Worm (Caenorhabditis elegans) whole organism, L4 larva: ENCODE measurements around the gene nhr-58.

Experiments used
- D1046.2 ChIP-seq: fragments of 200-800 bp; sonication (Bioruptor generic); IDR thresholded peaks from 2 replicates; pipeline ENCODE4 v1.3.6; 2022; ENCODE audit warnings: missing genetic modification characterization, missing compliant biosample characterization
- F26F4.8 ChIP-seq: fragments of 200-800 bp; sonication (Bioruptor generic); conservative IDR thresholded peaks from 2 replicates; pipeline ENCODE4 v1.3.6; 2022; ENCODE audit warnings: missing genetic modification characterization, missing compliant biosample characterization
- F37D6.2 ChIP-seq: sonication (generic microtip); optimal IDR thresholded peaks from 2 replicates; lab custom pipeline; 2016; ENCODE audit warnings: mild to moderate bottlenecking, missing genetic modification characterization, missing compliant biosample characterization
- T26A8.4 ChIP-seq: fragments of 200-800 bp; sonication (Bioruptor generic); IDR thresholded peaks from 2 replicates; pipeline ENCODE4 v1.3.6; 2022; ENCODE audit warnings: missing genetic modification characterization, missing compliant biosample characterization
- Y5F2A.4 ChIP-seq: fragments of 200-800 bp; sonication (Bioruptor generic); optimal IDR thresholded peaks from 2 replicates; lab custom pipeline; 2018; ENCODE audit warnings: mild to moderate bottlenecking, missing genetic modification characterization, missing compliant biosample characterization
- ZK337.2 ChIP-seq: fragments of 200-800 bp; sonication (Bioruptor generic); IDR thresholded peaks from 2 replicates; pipeline ENCODE4 v1.3.6; 2022; ENCODE audit warnings: missing genetic modification reagents, missing genetic modification characterization, missing compliant biosample characterization
- ama-1 ChIP-seq: fragments of 150-350 bp; optimal IDR thresholded peaks from 2 replicates; lab custom pipeline; 2014; ENCODE audit warnings: inconsistent platforms, mixed read lengths
- arid-1 ChIP-seq: fragments of 200-800 bp; sonication (Bioruptor generic); conservative IDR thresholded peaks from 2 replicates; pipeline ENCODE4 v1.3.6; 2022; ENCODE audit warnings: missing genetic modification reagents, missing genetic modification characterization, missing compliant biosample characterization
- attf-4 ChIP-seq: sonication (generic microtip); optimal IDR thresholded peaks from 3 replicates; lab custom pipeline; 2017; ENCODE audit warnings: missing biosample characterization, missing genetic modification characterization
- ceh-28 ChIP-seq: fragments of 150-350 bp; optimal IDR thresholded peaks from 2 replicates; lab custom pipeline; 2014; ENCODE audit warnings: missing biosample characterization, missing genetic modification reagents, missing genetic modification characterization
- ceh-32 ChIP-seq: sonication (generic microtip); optimal IDR thresholded peaks from 2 replicates; lab custom pipeline; 2016; ENCODE audit warnings: mild to moderate bottlenecking, missing genetic modification characterization, missing compliant biosample characterization; ENCODE audit not compliant: poor library complexity
- ceh-44 ChIP-seq: fragments of 200-800 bp; sonication (Bioruptor generic); IDR thresholded peaks from 2 replicates; pipeline ENCODE4 v1.3.6; 2022; ENCODE audit warnings: missing genetic modification reagents, missing genetic modification characterization, missing compliant biosample characterization
- ces-1 ChIP-seq: fragments of 150-350 bp; sonication (generic microtip); optimal IDR thresholded peaks from 4 replicates; lab custom pipeline; 2014; ENCODE audit warnings: missing biosample characterization, missing genetic modification reagents, missing genetic modification characterization
- daf-12 ChIP-seq: fragments of 150-350 bp; optimal IDR thresholded peaks from 2 replicates; lab custom pipeline; 2014; ENCODE audit warnings: missing biosample characterization, missing genetic modification reagents, missing genetic modification characterization
- dmd-6 ChIP-seq: fragments of 200-800 bp; sonication (Bioruptor generic); IDR thresholded peaks from 2 replicates; pipeline ENCODE4 v1.3.6; 2022; ENCODE audit warnings: missing genetic modification reagents, missing genetic modification characterization, missing compliant biosample characterization
- duxl-1 ChIP-seq: sonication (generic microtip); optimal IDR thresholded peaks from 2 replicates; lab custom pipeline; 2016; ENCODE audit warnings: mild to moderate bottlenecking, missing genetic modification characterization, moderate library complexity, missing compliant biosample characterization; ENCODE audit not compliant: poor library complexity
- gei-8 ChIP-seq: fragments of 200-800 bp; sonication (Bioruptor generic); optimal IDR thresholded peaks from 2 replicates; lab custom pipeline; 2018; ENCODE audit warnings: mild to moderate bottlenecking, missing genetic modification characterization, missing compliant biosample characterization
- hlh-11 ChIP-seq: fragments of 200-800 bp; sonication (Bioruptor generic); optimal IDR thresholded peaks from 2 replicates; lab custom pipeline; 2018; ENCODE audit warnings: mild to moderate bottlenecking, missing genetic modification characterization, missing compliant biosample characterization
- jun-1 ChIP-seq: fragments of 150-350 bp; optimal IDR thresholded peaks from 2 replicates; lab custom pipeline; 2014; ENCODE audit warnings: missing biosample characterization, missing genetic modification reagents, missing genetic modification characterization
- lin-13 ChIP-seq: fragments of 150-350 bp; optimal IDR thresholded peaks from 2 replicates; lab custom pipeline; 2014; ENCODE audit warnings: missing biosample characterization, missing genetic modification reagents, missing genetic modification characterization
- lir-3 ChIP-seq: sonication (generic microtip); optimal IDR thresholded peaks from 2 replicates; lab custom pipeline; 2016; ENCODE audit warnings: mild to moderate bottlenecking, missing genetic modification characterization, missing compliant biosample characterization
- madf-5 ChIP-seq, 2 experiments: fragments of 200-800 bp; sonication (Bioruptor generic); IDR thresholded peaks; 2 replicates each; pipeline ENCODE4 v1.3.6; 2022; ENCODE audit warnings: missing compliant biosample characterization in 2 of 2, missing genetic modification characterization in 2 of 2
- madf-9 ChIP-seq: fragments of 200-800 bp; sonication (Bioruptor generic); conservative IDR thresholded peaks from 2 replicates; pipeline ENCODE4 v1.3.6; 2022; ENCODE audit warnings: missing genetic modification reagents, missing genetic modification characterization, missing compliant biosample characterization
- mes-2 ChIP-seq: sonication (generic microtip); optimal IDR thresholded peaks from 2 replicates; lab custom pipeline; 2016; ENCODE audit warnings: missing genotype, mild to moderate bottlenecking, missing genetic modification characterization, missing compliant biosample characterization; ENCODE audit not compliant: poor library complexity, severe bottlenecking
- mxl-3 ChIP-seq: fragments of 200-800 bp; sonication (Bioruptor generic); optimal IDR thresholded peaks from 2 replicates; lab custom pipeline; 2018; ENCODE audit warnings: mild to moderate bottlenecking, missing genetic modification characterization, missing compliant biosample characterization
- nhr-11 ChIP-seq: fragments of 150-350 bp; optimal IDR thresholded peaks from 2 replicates; lab custom pipeline; 2014; ENCODE audit warnings: missing biosample characterization, missing genetic modification characterization
- nhr-237 ChIP-seq: sonication (generic microtip); optimal IDR thresholded peaks from 2 replicates; lab custom pipeline; 2017; ENCODE audit warnings: missing biosample characterization, missing genetic modification characterization
- nhr-25 ChIP-seq: sonication (generic microtip); optimal IDR thresholded peaks from 2 replicates; lab custom pipeline; 2017; ENCODE audit warnings: missing genetic modification characterization, mild to moderate bottlenecking, missing compliant biosample characterization, antibody characterized with exemption, moderate library complexity, borderline replicate concordance; ENCODE audit not compliant: insufficient read depth
- nhr-28 ChIP-seq: fragments of 150-350 bp; optimal IDR thresholded peaks from 2 replicates; lab custom pipeline; 2014; ENCODE audit warnings: missing biosample characterization, missing genetic modification characterization
- nhr-41 ChIP-seq: fragments of 200-800 bp; sonication (Bioruptor generic); IDR thresholded peaks from 2 replicates; pipeline ENCODE4 v1.3.6; 2022; ENCODE audit warnings: missing genetic modification reagents, missing genetic modification characterization, missing compliant biosample characterization
- nhr-48 ChIP-seq: sonication (generic microtip); optimal IDR thresholded peaks from 2 replicates; lab custom pipeline; 2016; ENCODE audit warnings: mild to moderate bottlenecking, missing genetic modification characterization, missing compliant biosample characterization
- nhr-6 ChIP-seq: fragments of 150-350 bp; optimal IDR thresholded peaks from 2 replicates; lab custom pipeline; 2014; ENCODE audit warnings: missing biosample characterization, missing genetic modification characterization
- php-3 ChIP-seq: fragments of 200-800 bp; sonication (Bioruptor generic); IDR thresholded peaks from 2 replicates; pipeline ENCODE4 v1.3.6; 2022; ENCODE audit warnings: missing genetic modification reagents, missing genetic modification characterization, missing compliant biosample characterization
- pqm-1 ChIP-seq: sonication (generic microtip); optimal IDR thresholded peaks from 2 replicates; lab custom pipeline; 2017; ENCODE audit warnings: missing biosample characterization, missing genetic modification characterization
- rbr-2 ChIP-seq: sonication (generic microtip); optimal IDR thresholded peaks from 2 replicates; lab custom pipeline; 2016; ENCODE audit warnings: missing genotype, missing genetic modification characterization, missing compliant biosample characterization
- set-16 ChIP-seq: fragments of 200-800 bp; sonication (Bioruptor generic); IDR thresholded peaks from 2 replicates; pipeline ENCODE4 v1.3.6; 2022; ENCODE audit warnings: missing genetic modification reagents, missing genetic modification characterization, missing compliant biosample characterization
- snpc-1.2 ChIP-seq: fragments of 200-800 bp; sonication (Bioruptor generic); IDR thresholded peaks from 2 replicates; pipeline ENCODE4 v1.3.6; 2022; ENCODE audit warnings: missing genetic modification reagents, missing genetic modification characterization, missing compliant biosample characterization
- spr-3 ChIP-seq: fragments of 200-800 bp; sonication (Bioruptor generic); optimal IDR thresholded peaks from 2 replicates; lab custom pipeline; 2018; ENCODE audit warnings: mild to moderate bottlenecking, missing genetic modification characterization, missing compliant biosample characterization
- unc-39 ChIP-seq: sonication (generic microtip); optimal IDR thresholded peaks from 2 replicates; lab custom pipeline; 2017; ENCODE audit warnings: missing biosample characterization, missing genetic modification characterization
- unc-62 ChIP-seq, 3 experiments: fragments of 150-350 bp in 1 of 3; sonication (generic microtip); optimal IDR thresholded peaks in 2 of 3; peaks in 1 of 3; 1 replicate in 1 of 3; 2 replicates in 2 of 3; lab custom pipeline; 2014 to 2017; ENCODE audit warnings: missing biosample characterization in 3 of 3, missing genetic modification characterization in 3 of 3, missing genetic modification reagents in 3 of 3, missing genotype in 1 of 3
- vab-7 ChIP-seq: fragments of 200-800 bp; sonication (Bioruptor generic); IDR thresholded peaks from 2 replicates; pipeline ENCODE4 v1.3.6; 2022; ENCODE audit warnings: missing genetic modification reagents, missing genetic modification characterization, missing compliant biosample characterization
- zip-11 ChIP-seq: fragments of 200-800 bp; sonication (Bioruptor generic); IDR thresholded peaks from 2 replicates; pipeline ENCODE4 v1.3.6; 2022; ENCODE audit warnings: missing genetic modification characterization, missing compliant biosample characterization
- zip-2 ChIP-seq: fragments of 150-350 bp; optimal IDR thresholded peaks from 2 replicates; lab custom pipeline; 2014; ENCODE audit warnings: missing biosample characterization, missing genetic modification characterization

The nhr-58 gene

ce11 chrV:552406-552805, 20.3 kb downstream of the nhr-58 start:
- TF ChIP-seq unc-62 (GFP tag; optimal IDR thresholded peaks at IDR 0.05 in 1 of 2; lab: Kevin White, UChicago) (peak in 1 of 2 experiments; percentile 91), unc-62 (tag; optimal IDR thresholded peaks at IDR 0.05; lab: Kevin White, UChicago) (no peak), dmd-6 (GFP tag; lab: Robert Waterston, UW) (no peak)

- TF ChIP-seq F26F4.8 (GFP tag; lab: Robert Waterston, UW): no peak
- no peak for TF ChIP-seq unc-62 (GFP tag; optimal IDR thresholded peaks at IDR 0.05 in 1 of 2; lab: Kevin White, UChicago)
- no peak for TF ChIP-seq unc-62 (tag; optimal IDR thresholded peaks at IDR 0.05; lab: Kevin White, UChicago)
- TF ChIP-seq set-16 (GFP tag; lab: Robert Waterston, UW): no peak
- TF ChIP-seq snpc-1.2 (GFP tag; lab: Robert Waterston, UW): no peak
- no peak for TF ChIP-seq lir-3 (tag; lab: Kevin White, UChicago)
- TF ChIP-seq madf-9: no peak
- TF ChIP-seq mxl-3 (GFP tag; lab: Kevin White, UChicago): no peak
- TF ChIP-seq daf-12: no peak
- TF ChIP-seq Y5F2A.4: no peak
- no peak for TF ChIP-seq ceh-28 (tag; lab: Kevin White, UChicago)
- no peak for TF ChIP-seq duxl-1 (tag; lab: Kevin White, UChicago)
- TF ChIP-seq nhr-11 (tag; lab: Kevin White, UChicago): no peak
- TF ChIP-seq mes-2 (tag; lab: Kevin White, UChicago): no peak
- TF ChIP-seq hlh-11 (tag; lab: Kevin White, UChicago): no peak
- no peak for TF ChIP-seq ceh-32 (tag; lab: Kevin White, UChicago)
Observed at ce11 chrV:553067-553466, 21.0 kb downstream of the nhr-58 start, which contains the start of gene C14C6.8. TSS of gene C14C6.8 (minus strand) at chrV:553167.

- TF ChIP-seq rbr-2 (tag; lab: Kevin White, UChicago) (no peak), unc-39 (tag; lab: Kevin White, UChicago) (no peak), vab-7 (GFP tag; lab: Robert Waterston, UW) (no peak), D1046.2 (no peak), nhr-48 (tag; lab: Kevin White, UChicago) (no peak), snpc-1.2 (GFP tag; lab: Robert Waterston, UW) (no peak), ZK337.2 (GFP tag; lab: Robert Waterston, UW) (no peak), attf-4 (no peak), madf-5 (GFP tag; IDR thresholded peaks at IDR 0.05; lab: Robert Waterston, UW) (no peak), nhr-6 (tag; lab: Kevin White, UChicago) (no peak), T26A8.4 (GFP tag; lab: Robert Waterston, UW) (no peak), nhr-237 (no peak), gei-8 (GFP tag; lab: Kevin White, UChicago) (no peak), zip-2 (tag; lab: Kevin White, UChicago) (no peak), nhr-11 (tag; lab: Kevin White, UChicago) (no peak)
Observed at ce11 chrV:556055-556454, 24.0 kb downstream of the nhr-58 start, which contains the start of gene srx-8. TSS of gene srx-8 (minus strand) at chrV:556155.

- TF ChIP-seq nhr-11 (tag; lab: Kevin White, UChicago): no peak
- TF ChIP-seq ceh-44 (GFP tag; lab: Robert Waterston, UW): peak; percentile 86
- TF ChIP-seq F37D6.2 (tag; lab: Kevin White, UChicago): no peak
- TF ChIP-seq, all 104 proteins: peak for 1
Observed at ce11 chrV:559940-560339, 27.9 kb downstream of the nhr-58 start, which contains the start of gene srx-7. TSS of gene srx-7 (plus strand) at chrV:560195.

ce11 chrV:562834-563233, 30.8 kb downstream of the nhr-58 start, which contains the start of gene C14C6.2:
TSS of gene C14C6.2 (plus strand) at chrV:563134.
- TF ChIP-seq php-3 (GFP tag; lab: Robert Waterston, UW): no peak
- TF ChIP-seq spr-3 (GFP tag; lab: Kevin White, UChicago): no peak
- TF ChIP-seq nhr-41 (GFP tag; lab: Robert Waterston, UW): no peak
- TF ChIP-seq lin-13 (GFP tag; lab: Kevin White, UChicago): no peak
- no peak for TF ChIP-seq attf-4
- no peak for TF ChIP-seq daf-12
- TF ChIP-seq pqm-1 (tag; lab: Kevin White, UChicago): no peak
- no peak for TF ChIP-seq ama-1 (lab: Kevin White, UChicago)
- no peak for TF ChIP-seq zip-11 (GFP tag; lab: Robert Waterston, UW)
- TF ChIP-seq ces-1 (GFP tag; lab: Kevin White, UChicago): no peak
- TF ChIP-seq F26F4.8 (GFP tag; lab: Robert Waterston, UW): no peak
- TF ChIP-seq ZK337.2 (GFP tag; lab: Robert Waterston, UW): no peak
- TF ChIP-seq duxl-1 (tag; lab: Kevin White, UChicago): no peak
- no peak for TF ChIP-seq jun-1 (tag; lab: Kevin White, UChicago)
- no peak for TF ChIP-seq nhr-25 (tag; lab: Kevin White, UChicago)
- no peak for TF ChIP-seq nhr-28 (tag; lab: Kevin White, UChicago)
- TF ChIP-seq arid-1 (GFP tag; lab: Robert Waterston, UW): no peak
